Fruit fly (Drosophila melanogaster) whole organism, embryonic: ENCODE results near the gene GstO2.

Source experiments
- CG10565 ChIP-seq: fragments of 200-800 bp; sonication (Bioruptor generic); optimal IDR thresholded peaks from 3 replicates; lab custom pipeline; 2016; ENCODE audit warnings: missing biosample characterization, mild to moderate bottlenecking, missing genetic modification characterization
- CG11504 ChIP-seq: fragments of 200-800 bp; sonication (Bioruptor generic); optimal IDR thresholded peaks from 3 replicates; lab custom pipeline; 2019; ENCODE audit warnings: missing biosample characterization, mild to moderate bottlenecking, missing genetic modification characterization, moderate library complexity
- CG14710 ChIP-seq: fragments of 200-800 bp; sonication (Bioruptor generic); optimal IDR thresholded peaks from 3 replicates; lab custom pipeline; 2019; ENCODE audit warnings: missing biosample characterization, mild to moderate bottlenecking, missing genetic modification characterization, moderate library complexity
- CG1602 ChIP-seq: fragments of 200-800 bp; sonication (Bioruptor generic); optimal IDR thresholded peaks from 3 replicates; lab custom pipeline; 2016; ENCODE audit warnings: missing biosample characterization, missing genetic modification characterization
- CG17912 ChIP-seq: fragments of 200-800 bp; sonication (Bioruptor generic); optimal IDR thresholded peaks from 2 replicates; lab custom pipeline; 2018; ENCODE audit warnings: missing biosample characterization, mild to moderate bottlenecking, missing genetic modification characterization
- CG2712 ChIP-seq: fragments of 200-800 bp; optimal IDR thresholded peaks from 3 replicates; lab custom pipeline; 2019; ENCODE audit warnings: missing biosample characterization, mild to moderate bottlenecking, missing genetic modification characterization, moderate library complexity
- CG31441 ChIP-seq: fragments of 200-800 bp; sonication (Bioruptor generic); IDR thresholded peaks from 2 replicates; pipeline ENCODE4 v1.3.6; 2022; ENCODE audit warnings: missing biosample characterization, missing genetic modification characterization
- CG4854 ChIP-seq: fragments of 200-800 bp; sonication (Bioruptor generic); optimal IDR thresholded peaks from 2 replicates; lab custom pipeline; 2016; ENCODE audit warnings: missing biosample characterization, missing genetic modification characterization, inconsistent platforms
- CG6683 ChIP-seq: fragments of 200-800 bp; sonication (Bioruptor generic); optimal IDR thresholded peaks from 2 replicates; lab custom pipeline; 2017; ENCODE audit warnings: missing biosample characterization, mild to moderate bottlenecking, missing genetic modification characterization, missing genetic modification reagents
- CG6791 ChIP-seq: fragments of 200-800 bp; sonication (Bioruptor generic); IDR thresholded peaks from 3 replicates; pipeline ENCODE4 v1.3.6; 2022; ENCODE audit warnings: missing biosample characterization, missing genetic modification characterization; ENCODE audit not compliant: partially characterized antibody
- CG7963 ChIP-seq: fragments of 200-800 bp; sonication (Bioruptor generic); IDR thresholded peaks from 3 replicates; pipeline ENCODE4 v1.3.6; 2022; ENCODE audit warnings: missing biosample characterization, missing genetic modification characterization; ENCODE audit not compliant: partially characterized antibody
- CG8281 ChIP-seq: fragments of 200-800 bp; sonication (Bioruptor generic); optimal IDR thresholded peaks from 2 replicates; lab custom pipeline; 2018; ENCODE audit warnings: missing biosample characterization, mild to moderate bottlenecking, missing genetic modification characterization, moderate library complexity
- CG8290 ChIP-seq, 3 experiments: fragments of 200-800 bp; sonication (Bioruptor generic); optimal IDR thresholded peaks; 2 replicates each; lab custom pipeline; 2016 to 2019; ENCODE audit warnings: missing biosample characterization in 3 of 3, missing genetic modification characterization in 3 of 3, mild to moderate bottlenecking in 2 of 3, moderate library complexity in 1 of 3
- CG8924 ChIP-seq: fragments of 200-800 bp; optimal IDR thresholded peaks from 3 replicates; lab custom pipeline; 2019; ENCODE audit warnings: missing biosample characterization, mild to moderate bottlenecking, missing genetic modification characterization, moderate library complexity
- CG9727 ChIP-seq: fragments of 200-800 bp; sonication (Bioruptor generic); optimal IDR thresholded peaks from 3 replicates; lab custom pipeline; 2017; ENCODE audit warnings: missing biosample characterization, mild to moderate bottlenecking, missing genetic modification characterization
- Dref ChIP-seq: fragments of 200-800 bp; sonication (Bioruptor generic); IDR thresholded peaks from 2 replicates; pipeline ENCODE4 v1.3.6; 2022; ENCODE audit warnings: missing biosample characterization, missing genetic modification characterization
- ERR ChIP-seq: fragments of 200-800 bp; sonication (Bioruptor generic); optimal IDR thresholded peaks from 2 replicates; lab custom pipeline; 2016; ENCODE audit warnings: missing biosample characterization, missing genetic modification characterization
- Fer2 ChIP-seq: fragments of 200-800 bp; sonication (Bioruptor generic); optimal IDR thresholded peaks from 2 replicates; lab custom pipeline; 2018; ENCODE audit warnings: missing biosample characterization, mild to moderate bottlenecking, missing genetic modification characterization, moderate library complexity
- HLH54F ChIP-seq: fragments of 200-800 bp; sonication (Bioruptor generic); optimal IDR thresholded peaks from 3 replicates; lab custom pipeline; 2016; ENCODE audit warnings: missing biosample characterization, missing genetic modification characterization
- Hr39 ChIP-seq: fragments of >200 bp; optimal IDR thresholded peaks from 2 replicates; lab custom pipeline; 2017
- Lhr ChIP-seq: fragments of 200-800 bp; sonication (Bioruptor generic); optimal IDR thresholded peaks from 3 replicates; lab custom pipeline; 2017; ENCODE audit warnings: mild to moderate bottlenecking, missing biosample characterization, missing genetic modification reagents, missing genetic modification characterization
- NC2α ChIP-seq: fragments of 200-800 bp; sonication (Bioruptor generic); optimal IDR thresholded peaks from 2 replicates; lab custom pipeline; 2016; ENCODE audit warnings: missing biosample characterization, missing genetic modification characterization
- Nf-YC ChIP-seq: fragments of 200-800 bp; optimal IDR thresholded peaks from 3 replicates; lab custom pipeline; 2019; ENCODE audit warnings: missing biosample characterization, mild to moderate bottlenecking, missing genetic modification characterization, moderate library complexity
- PHDP ChIP-seq: fragments of 200-800 bp; sonication (Bioruptor generic); optimal IDR thresholded peaks from 3 replicates; lab custom pipeline; 2018; ENCODE audit warnings: missing biosample characterization, mild to moderate bottlenecking, missing genetic modification characterization, moderate library complexity
- Usf ChIP-seq: fragments of 200-800 bp; sonication (Bioruptor generic); optimal IDR thresholded peaks from 2 replicates; lab custom pipeline; 2017; ENCODE audit warnings: missing genotype, missing biosample characterization, missing genetic modification characterization
- aop ChIP-seq: fragments of 200-800 bp; sonication (Bioruptor generic); IDR thresholded peaks from 2 replicates; pipeline ENCODE4 v1.3.6; 2022; ENCODE audit warnings: missing biosample characterization, missing genetic modification characterization
- ase ChIP-seq: fragments of 200-800 bp; sonication (Bioruptor generic); IDR thresholded peaks from 3 replicates; pipeline ENCODE4 v1.3.6; 2022; ENCODE audit warnings: missing biosample characterization, missing genetic modification characterization
- br ChIP-seq: fragments of >200 bp; optimal IDR thresholded peaks from 2 replicates; lab custom pipeline; 2017
- crc ChIP-seq: fragments of 200-800 bp; sonication (Bioruptor generic); optimal IDR thresholded peaks from 2 replicates; lab custom pipeline; 2016; ENCODE audit warnings: missing biosample characterization, missing genetic modification characterization
- crp ChIP-seq, 2 experiments: fragments of 200-800 bp; sonication (Bioruptor generic); optimal IDR thresholded peaks; 2 replicates in 1 of 2; 3 replicates in 1 of 2; lab custom pipeline; 2017; ENCODE audit warnings: missing biosample characterization in 2 of 2, missing genetic modification characterization in 2 of 2, mild to moderate bottlenecking in 1 of 2, moderate library complexity in 1 of 2
- dimm ChIP-seq: fragments of 200-800 bp; sonication (Bioruptor generic); IDR thresholded peaks from 2 replicates; pipeline ENCODE4 v1.3.6; 2022; ENCODE audit warnings: missing biosample characterization, missing genetic modification characterization
- disco-r ChIP-seq: fragments of 200-800 bp; sonication (Bioruptor generic); optimal IDR thresholded peaks from 2 replicates; lab custom pipeline; 2016; ENCODE audit warnings: missing biosample characterization, missing genetic modification characterization
- dmrt99B ChIP-seq: fragments of 200-800 bp; sonication (Bioruptor generic); optimal IDR thresholded peaks from 2 replicates; lab custom pipeline; 2018; ENCODE audit warnings: missing biosample characterization, mild to moderate bottlenecking, missing genetic modification characterization, moderate library complexity
- emc ChIP-seq: fragments of 200-800 bp; sonication (Bioruptor generic); optimal IDR thresholded peaks from 2 replicates; lab custom pipeline; 2016; ENCODE audit warnings: missing biosample characterization, missing genetic modification characterization
- gsb-n ChIP-seq: fragments of 200-800 bp; sonication (Bioruptor generic); optimal IDR thresholded peaks from 3 replicates; lab custom pipeline; 2018; ENCODE audit warnings: missing biosample characterization, mild to moderate bottlenecking, missing genetic modification characterization
- lab ChIP-seq: fragments of 200-800 bp; sonication (Bioruptor generic); optimal IDR thresholded peaks from 3 replicates; lab custom pipeline; 2017; ENCODE audit warnings: missing biosample characterization, missing genetic modification characterization, mild to moderate bottlenecking, moderate library complexity, missing genetic modification reagents
- lilli ChIP-seq: fragments of 200-800 bp; sonication (Bioruptor generic); optimal IDR thresholded peaks from 3 replicates; lab custom pipeline; 2016; ENCODE audit warnings: missing biosample characterization, missing genetic modification characterization
- lmd ChIP-seq: fragments of 200-800 bp; sonication (Bioruptor generic); IDR thresholded peaks from 2 replicates; pipeline ENCODE4 v1.3.6; 2022; ENCODE audit warnings: missing biosample characterization, missing genetic modification characterization
- mld ChIP-seq: fragments of 200-800 bp; sonication (Bioruptor generic); IDR thresholded peaks from 3 replicates; pipeline ENCODE4 v1.3.6; 2022; ENCODE audit warnings: missing biosample characterization, missing genetic modification characterization; ENCODE audit not compliant: partially characterized antibody
- p53 ChIP-seq: fragments of 200-800 bp; sonication (Bioruptor generic); optimal IDR thresholded peaks from 2 replicates; lab custom pipeline; 2016; ENCODE audit warnings: missing biosample characterization, missing genetic modification characterization
- pho ChIP-seq: fragments of 200-800 bp; sonication (Bioruptor generic); optimal IDR thresholded peaks from 2 replicates; lab custom pipeline; 2016; ENCODE audit warnings: missing biosample characterization, missing genetic modification characterization
- pzg ChIP-seq: fragments of 200-800 bp; sonication (Bioruptor generic); optimal IDR thresholded peaks from 3 replicates; lab custom pipeline; 2018; ENCODE audit warnings: missing biosample characterization, mild to moderate bottlenecking, missing genetic modification characterization, moderate library complexity
- run ChIP-seq: fragments of 200-800 bp; sonication (Bioruptor generic); optimal IDR thresholded peaks from 3 replicates; lab custom pipeline; 2018; ENCODE audit warnings: missing biosample characterization, mild to moderate bottlenecking, missing genetic modification characterization
- schlank ChIP-seq: fragments of 200-800 bp; sonication (Bioruptor generic); optimal IDR thresholded peaks from 2 replicates; lab custom pipeline; 2018; ENCODE audit warnings: missing biosample characterization, mild to moderate bottlenecking, missing genetic modification characterization
- scrt ChIP-seq: fragments of 200-800 bp; sonication (Bioruptor generic); optimal IDR thresholded peaks from 2 replicates; lab custom pipeline; 2018; ENCODE audit warnings: missing biosample characterization, mild to moderate bottlenecking, missing genetic modification characterization, moderate library complexity
- sug ChIP-seq: fragments of 200-800 bp; optimal IDR thresholded peaks from 2 replicates; lab custom pipeline; 2019; ENCODE audit warnings: missing biosample characterization, mild to moderate bottlenecking, missing genetic modification characterization, moderate library complexity
- trem ChIP-seq: fragments of 200-800 bp; optimal IDR thresholded peaks from 3 replicates; lab custom pipeline; 2019; ENCODE audit warnings: missing biosample characterization, mild to moderate bottlenecking, missing genetic modification characterization, moderate library complexity
- tup ChIP-seq: fragments of 200-800 bp; sonication (Bioruptor generic); optimal IDR thresholded peaks from 2 replicates; lab custom pipeline; 2016; ENCODE audit warnings: missing biosample characterization, mild to moderate bottlenecking, missing genetic modification characterization, moderate library complexity
- tx ChIP-seq: fragments of 200-800 bp; sonication (Bioruptor generic); optimal IDR thresholded peaks from 2 replicates; lab custom pipeline; 2016; ENCODE audit warnings: missing biosample characterization, missing genetic modification characterization
- unc-4 ChIP-seq: fragments of 200-800 bp; sonication (Bioruptor generic); IDR thresholded peaks from 2 replicates; pipeline ENCODE4 v1.3.6; 2022; ENCODE audit warnings: missing biosample characterization, missing genetic modification characterization; ENCODE audit not compliant: partially characterized antibody
- zf30C ChIP-seq: fragments of 200-800 bp; sonication (Bioruptor generic); optimal IDR thresholded peaks from 3 replicates; lab custom pipeline; 2018; ENCODE audit warnings: missing biosample characterization, mild to moderate bottlenecking, missing genetic modification characterization

Gene GstO2

DNA sequence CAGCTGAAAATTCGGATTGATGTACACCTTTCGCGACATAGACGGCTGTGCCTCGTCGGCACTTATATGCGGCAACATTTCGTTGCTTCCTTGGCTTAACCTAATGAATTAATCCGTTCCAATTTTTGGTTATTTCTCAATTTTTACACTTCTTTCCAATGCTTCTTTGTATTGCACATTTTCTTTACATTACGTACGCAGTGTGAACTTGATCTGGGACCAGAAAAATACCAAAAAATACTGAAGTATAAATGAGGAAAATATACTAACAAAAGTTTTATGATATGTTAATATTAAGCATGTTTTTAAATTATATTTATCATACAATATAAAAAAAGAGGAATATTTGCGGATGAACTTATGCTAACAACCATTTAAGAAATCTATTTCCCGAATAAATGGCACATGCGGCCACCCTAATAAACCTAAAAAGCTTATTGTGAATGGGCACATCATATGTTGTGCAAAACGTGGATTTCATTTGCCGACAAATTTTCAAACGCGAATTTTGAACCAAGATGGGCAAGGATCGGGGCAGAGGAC lies 13.7 kb downstream of the GstO2 start, which contains the start of the genes ZC3H3 and Pus7:
Gene ZC3H3, minus strand, starts transcription at position 197 of the 543 bp plus-strand sequence.
Gene Pus7, plus strand, starts transcription at position 437 of the 543 bp plus-strand sequence.
- TF ChIP-seq PHDP (tag; lab: Kevin White, UChicago) = peak; percentile 52
- TF ChIP-seq CG9727 (GFP tag; lab: Kevin White, UChicago) = no peak
- TF ChIP-seq unc-4 (GFP tag; lab: Robert Waterston, UW) = no peak
- no peak for TF ChIP-seq lmd (GFP tag; lab: Robert Waterston, UW)
- TF ChIP-seq gsb-n (tag; lab: Kevin White, UChicago) = no peak
- TF ChIP-seq NC2α (GFP tag; lab: Kevin White, UChicago) = no peak
- no peak for TF ChIP-seq Dref (GFP tag; lab: Robert Waterston, UW)
- TF ChIP-seq Hr39 (lab: Kevin White, UChicago) = no peak
- no peak for TF ChIP-seq tup (GFP tag; lab: Kevin White, UChicago)
- no peak for TF ChIP-seq run (tag; lab: Kevin White, UChicago)
- peak; percentile 56 for TF ChIP-seq pzg (GFP tag; lab: Kevin White, UChicago)
- no peak for TF ChIP-seq tx (GFP tag; lab: Kevin White, UChicago)
- no peak for TF ChIP-seq CG17912
- TF ChIP-seq lab (GFP tag; lab: Kevin White, UChicago) = no peak
- no peak for TF ChIP-seq zf30C (GFP tag; lab: Kevin White, UChicago)
- TF ChIP-seq dmrt99B (tag; lab: Kevin White, UChicago) = no peak
- TF ChIP-seq CG4854 (GFP tag; lab: Kevin White, UChicago) = no peak
- TF ChIP-seq lilli (GFP tag; lab: Kevin White, UChicago) = peak; percentile 21
- no peak for TF ChIP-seq CG7963 (GFP tag; lab: Robert Waterston, UW)
- no peak for TF ChIP-seq ERR (GFP tag; lab: Kevin White, UChicago)
- peak; percentile 44 for TF ChIP-seq Nf-YC
- peak in 1 of 2 experiments; percentile 87 for TF ChIP-seq crp (GFP tag; optimal IDR thresholded peaks at IDR 0.05; lab: Kevin White, UChicago)
- no peak for TF ChIP-seq crc (GFP tag; lab: Kevin White, UChicago)
- TF ChIP-seq CG6791 (GFP tag; lab: Robert Waterston, UW) = no peak
- TF ChIP-seq sug (tag; lab: Kevin White, UChicago) = peak; percentile 26
- TF ChIP-seq CG14710 (tag; lab: Kevin White, UChicago) = peak; percentile 59
- TF ChIP-seq trem (tag; lab: Kevin White, UChicago) = peak; percentile 65
- TF ChIP-seq CG31441 (GFP tag; lab: Robert Waterston, UW) = no peak
- TF ChIP-seq p53 (GFP tag; lab: Kevin White, UChicago) = no peak
- no peak for TF ChIP-seq schlank
- peak; percentile 7 for TF ChIP-seq CG6683
- TF ChIP-seq Lhr (GFP tag; lab: Kevin White, UChicago) = peak; percentile 6
- no peak for TF ChIP-seq aop (GFP tag; lab: Robert Waterston, UW)
- TF ChIP-seq Usf (GFP tag; lab: Kevin White, UChicago) = no peak
- TF ChIP-seq HLH54F (GFP tag; lab: Kevin White, UChicago) = no peak
- TF ChIP-seq scrt (GFP tag; lab: Kevin White, UChicago) = peak; percentile 47
- no peak for TF ChIP-seq emc (GFP tag; lab: Kevin White, UChicago)
- no peak for TF ChIP-seq br (lab: Kevin White, UChicago)
- no peak for TF ChIP-seq dimm (GFP tag; lab: Robert Waterston, UW)
- TF ChIP-seq disco-r (GFP tag; lab: Kevin White, UChicago) = no peak
- peak; percentile 16 for TF ChIP-seq CG8924
- no peak for TF ChIP-seq CG11504 (tag; lab: Kevin White, UChicago)
- TF ChIP-seq ase (GFP tag; lab: Robert Waterston, UW) = no peak
- TF ChIP-seq mld (GFP tag; lab: Robert Waterston, UW) = no peak
- no peak for TF ChIP-seq CG8290 (GFP tag; optimal IDR thresholded peaks at IDR 0.05; lab: Kevin White, UChicago)
- TF ChIP-seq CG8290 (tag; optimal IDR thresholded peaks at IDR 0.05; lab: Kevin White, UChicago) = no peak
- no peak for TF ChIP-seq CG8281 (tag; lab: Kevin White, UChicago)
- no peak for TF ChIP-seq Fer2 (tag; lab: Kevin White, UChicago)
- TF ChIP-seq CG10565 = no peak
- TF ChIP-seq CG1602 (GFP tag; lab: Kevin White, UChicago) = no peak
- peak; percentile 100 for TF ChIP-seq CG2712
- no peak for TF ChIP-seq pho
